Fruit fly (Drosophila melanogaster): ENCODE data around the gene Taf10b.

Gene Taf10b

DNA sequence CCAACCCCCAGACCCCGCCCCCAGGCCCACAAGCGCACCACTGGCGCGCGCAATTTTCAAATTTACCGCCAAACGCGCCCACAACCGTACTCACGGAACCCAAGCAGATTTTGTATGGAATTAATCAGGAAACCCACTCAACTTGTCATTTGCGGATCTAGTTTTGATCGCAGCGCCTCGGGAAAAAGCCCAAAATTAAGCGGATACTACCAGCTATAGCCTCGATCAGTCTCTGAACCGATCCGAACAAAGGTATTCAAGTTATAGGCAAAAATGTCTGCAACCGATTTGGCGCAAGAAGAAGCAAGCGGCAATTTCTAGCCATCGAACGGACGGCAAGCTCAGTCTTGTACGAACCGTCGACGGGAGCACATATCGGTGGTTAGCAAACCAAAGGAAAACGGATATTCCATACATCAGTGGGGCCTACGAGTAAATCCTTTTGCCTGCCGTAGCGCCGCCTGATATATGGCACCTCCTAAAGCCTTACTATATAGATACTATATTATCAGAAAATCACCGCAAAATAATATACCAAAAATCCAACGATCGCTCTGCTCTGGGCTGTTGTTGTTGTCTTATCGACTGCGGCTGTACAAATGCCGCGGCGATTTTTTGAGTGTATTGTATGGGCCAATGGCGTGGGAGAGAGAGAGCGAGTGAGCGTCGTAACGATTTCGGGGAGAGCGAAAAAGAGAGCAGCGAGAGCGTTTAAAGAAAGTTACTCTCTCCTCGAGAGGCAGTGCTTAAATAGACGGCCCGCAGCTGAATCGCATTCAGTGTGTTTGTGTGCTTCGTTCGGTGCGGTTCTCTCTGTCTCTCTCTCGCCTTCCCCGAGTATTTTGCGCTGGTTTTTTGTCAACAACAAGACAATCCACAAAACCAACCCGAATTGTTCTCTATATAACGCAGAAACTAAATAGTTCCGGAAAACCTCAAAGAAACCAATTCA, 14.9 kb downstream of the Taf10b start, which contains the start of gene Pgk (continued):
- TF ChIP-seq HmgZ (tag; optimal IDR thresholded peaks at IDR 0.05) (peak; percentile 58), CG3726 (GFP tag; IDR thresholded peaks at IDR 0.05) (no peak), Aef1 (GFP tag; IDR thresholded peaks at IDR 0.05) (no peak), ken (GFP tag; IDR thresholded peaks at IDR 0.05) (no peak), CG7928 (GFP tag; optimal IDR thresholded peaks at IDR 0.05) (peak; percentile 15), CG30431 (GFP tag; optimal IDR thresholded peaks at IDR 0.05) (no peak), YL-1 (GFP tag; optimal IDR thresholded peaks at IDR 0.05) (peak; percentile 17), Neu2 (GFP tag; optimal IDR thresholded peaks at IDR 0.05; ENCODE audit: borderline replicate concordance) (no peak), Ravus (GFP tag; IDR thresholded peaks at IDR 0.05) (no peak), CG7839 (tag; optimal IDR thresholded peaks at IDR 0.05) (peak; percentile 30), MESR4 (GFP tag; optimal IDR thresholded peaks at IDR 0.05) (peak; percentile 39), H2.0 (GFP tag; IDR thresholded peaks at IDR 0.05) (no peak), trh (GFP tag; optimal IDR thresholded peaks at IDR 0.05) (no peak), dmrt99B (tag; optimal IDR thresholded peaks at IDR 0.05) (peak; percentile 45), CG14050 (GFP tag; IDR thresholded peaks at IDR 0.05) (no peak), CG11093 (GFP tag; IDR thresholded peaks at IDR 0.05) (no peak), TFAM (GFP tag; optimal IDR thresholded peaks at IDR 0.05) (no peak), CG6254 (GFP tag; optimal IDR thresholded peaks at IDR 0.05) (peak; percentile 47), CG1529 (GFP tag; optimal IDR thresholded peaks at IDR 0.05) (peak; percentile 38), amos (GFP tag; IDR thresholded peaks at IDR 0.05; ENCODE audit: partially characterized antibody) (no peak), Adf1 (GFP tag; IDR thresholded peaks at IDR 0.05) (no peak), rib (GFP tag; IDR thresholded peaks at IDR 0.05) (no peak), CG17361 (GFP tag; IDR thresholded peaks at IDR 0.05) (no peak), Blimp-1 (GFP tag; optimal IDR thresholded peaks at IDR 0.05) (peak; percentile 48), CG9797 (GFP tag; optimal IDR thresholded peaks at IDR 0.05) (no peak), cg (GFP tag; optimal IDR thresholded peaks at IDR 0.05) (peak; percentile 41), grn (GFP tag; optimal IDR thresholded peaks at IDR 0.05) (peak; percentile 5), CG10321 (GFP tag; IDR thresholded peaks at IDR 0.05) (no peak), lab (GFP tag; optimal IDR thresholded peaks at IDR 0.05) (peak; percentile 67), Chrac-16 (GFP tag; optimal IDR thresholded peaks at IDR 0.05) (no peak), CG14860 (GFP tag; IDR thresholded peaks at IDR 0.05; ENCODE audit: partially characterized antibody) (no peak), luna (GFP tag; optimal IDR thresholded peaks at IDR 0.05) (no peak), Poxn (GFP tag; IDR thresholded peaks at IDR 0.05) (no peak), ems (GFP tag; optimal IDR thresholded peaks at IDR 0.05) (peak; percentile 62), jigr1 (GFP tag; IDR thresholded peaks at IDR 0.05) (no peak), CG10959 (GFP tag; IDR thresholded peaks at IDR 0.05) (no peak), CG13296 (GFP tag; optimal IDR thresholded peaks at IDR 0.05) (peak; percentile 79), CG16813 (GFP tag; IDR thresholded peaks at IDR 0.05; ENCODE audit: partially characterized antibody) (no peak), mirr (GFP tag; optimal IDR thresholded peaks at IDR 0.05) (no peak), CG1024 (GFP tag; IDR thresholded peaks at IDR 0.05) (no peak), org-1 (GFP tag; optimal IDR thresholded peaks at IDR 0.05) (peak; percentile 20), dan (GFP tag; IDR thresholded peaks at IDR 0.05) (no peak), CG18262 (tag; optimal IDR thresholded peaks at IDR 0.05) (peak; percentile 36), toy (GFP tag; IDR thresholded peaks at IDR 0.05) (no peak), CG8290 (GFP tag; optimal IDR thresholded peaks at IDR 0.05) (peak; percentile 16), CG8290 (tag; optimal IDR thresholded peaks at IDR 0.05) (peak in 1 of 2 experiments; percentile 57), H15 (GFP tag; IDR thresholded peaks at IDR 0.05) (no peak), CG12219 (GFP tag; optimal IDR thresholded peaks at IDR 0.05) (peak; percentile 44), B-H1 (GFP tag; IDR thresholded peaks at IDR 0.05) (no peak), Mrtf (GFP tag; IDR thresholded peaks at IDR 0.05) (no peak)

Measured in whole organism, embryonic.